Worm (Caenorhabditis elegans) whole organism, L3 larva: ENCODE measurements around the gene lin-38.

Experiments used
- R02D3.7 ChIP-seq: fragments of 150-350 bp; optimal IDR thresholded peaks from 2 replicates; lab custom pipeline; 2014; ENCODE audit warnings: missing biosample characterization, missing genetic modification characterization
- ZK546.5 ChIP-seq: sonication (generic microtip); optimal IDR thresholded peaks from 2 replicates; lab custom pipeline; 2017; ENCODE audit warnings: missing biosample characterization, missing genetic modification characterization
- aly-2 ChIP-seq: fragments of 150-350 bp; optimal IDR thresholded peaks from 2 replicates; lab custom pipeline; 2014; ENCODE audit warnings: missing biosample characterization, missing genetic modification characterization
- ama-1 ChIP-seq: fragments of 150-350 bp; optimal IDR thresholded peaks from 2 replicates; lab custom pipeline; 2018
- ceh-16 ChIP-seq: sonication (generic microtip); optimal IDR thresholded peaks from 2 replicates; lab custom pipeline; 2017; ENCODE audit warnings: missing biosample characterization, missing genetic modification characterization
- ceh-28 ChIP-seq: fragments of 150-350 bp; optimal IDR thresholded peaks from 2 replicates; lab custom pipeline; 2014; ENCODE audit warnings: missing biosample characterization, missing genetic modification reagents, missing genetic modification characterization
- ceh-82 ChIP-seq: fragments of 150-350 bp; optimal IDR thresholded peaks from 2 replicates; lab custom pipeline; 2014; ENCODE audit warnings: missing biosample characterization, missing genetic modification characterization
- daf-12 ChIP-seq: fragments of 150-350 bp; optimal IDR thresholded peaks from 2 replicates; lab custom pipeline; 2014; ENCODE audit warnings: missing biosample characterization, missing genetic modification reagents, missing genetic modification characterization
- egl-27 ChIP-seq: sonication (generic microtip); optimal IDR thresholded peaks from 4 replicates; lab custom pipeline; 2017; ENCODE audit warnings: missing biosample characterization, missing genetic modification reagents, missing genetic modification characterization
- egl-5 ChIP-seq: fragments of 150-350 bp; optimal IDR thresholded peaks from 2 replicates; lab custom pipeline; 2017; ENCODE audit warnings: missing biosample characterization, missing genetic modification reagents, missing genetic modification characterization, inconsistent platforms
- elt-2 ChIP-seq: sonication (generic microtip); optimal IDR thresholded peaks from 2 replicates; lab custom pipeline; 2016; ENCODE audit warnings: missing genetic modification reagents, mild to moderate bottlenecking, missing genetic modification characterization, missing compliant biosample characterization
- fkh-2 ChIP-seq: fragments of 150-350 bp; optimal IDR thresholded peaks from 2 replicates; lab custom pipeline; 2014; ENCODE audit warnings: missing biosample characterization, missing genetic modification reagents, missing genetic modification characterization
- hmg-11 ChIP-seq: sonication (generic microtip); optimal IDR thresholded peaks from 2 replicates; lab custom pipeline; 2016; ENCODE audit warnings: missing genetic modification characterization, missing compliant biosample characterization
- jun-1 ChIP-seq: fragments of 150-350 bp; optimal IDR thresholded peaks from 2 replicates; lab custom pipeline; 2014; ENCODE audit warnings: missing biosample characterization, missing genetic modification reagents, missing genetic modification characterization
- lin-15B ChIP-seq: fragments of 150-350 bp; optimal IDR thresholded peaks from 2 replicates; lab custom pipeline; 2014; ENCODE audit warnings: missing biosample characterization, missing genetic modification characterization
- lin-39 ChIP-seq: fragments of 150-350 bp; optimal IDR thresholded peaks from 2 replicates; lab custom pipeline; 2018; ENCODE audit warnings: missing biosample characterization, missing genetic modification reagents, missing genetic modification characterization
- lsy-12 ChIP-seq: sonication (generic microtip); optimal IDR thresholded peaks from 2 replicates; lab custom pipeline; 2016; ENCODE audit warnings: mild to moderate bottlenecking, missing genetic modification characterization, missing compliant biosample characterization
- mml-1 ChIP-seq: fragments of 150-350 bp; sonication (generic microtip); optimal IDR thresholded peaks from 3 replicates; lab custom pipeline; 2014; ENCODE audit warnings: missing biosample characterization, missing genetic modification characterization
- nhr-11 ChIP-seq: fragments of 150-350 bp; optimal IDR thresholded peaks from 2 replicates; lab custom pipeline; 2014; ENCODE audit warnings: missing biosample characterization, missing genetic modification characterization
- nhr-12 ChIP-seq: fragments of 150-350 bp; optimal IDR thresholded peaks from 2 replicates; lab custom pipeline; 2014; ENCODE audit warnings: missing biosample characterization, missing genetic modification characterization
- nhr-23 ChIP-seq: fragments of 150-350 bp; optimal IDR thresholded peaks from 2 replicates; lab custom pipeline; 2014; ENCODE audit warnings: missing biosample characterization, missing genetic modification reagents, missing genetic modification characterization
- nhr-25 ChIP-seq: sonication (generic microtip); optimal IDR thresholded peaks from 2 replicates; lab custom pipeline; 2017; ENCODE audit warnings: missing biosample characterization, missing genetic modification characterization
- nhr-43 ChIP-seq: sonication (generic microtip); optimal IDR thresholded peaks from 2 replicates; lab custom pipeline; 2016; ENCODE audit warnings: mild to moderate bottlenecking, missing genetic modification characterization, missing compliant biosample characterization; ENCODE audit not compliant: poor library complexity, severe bottlenecking
- nhr-67 ChIP-seq: fragments of 150-350 bp; optimal IDR thresholded peaks from 2 replicates; lab custom pipeline; 2014; ENCODE audit warnings: missing biosample characterization, missing genetic modification characterization
- nhr-76 ChIP-seq: fragments of 150-350 bp; sonication (generic microtip); optimal IDR thresholded peaks from 5 replicates; lab custom pipeline; 2014; ENCODE audit warnings: missing biosample characterization, missing genetic modification characterization
- nhr-77 ChIP-seq: fragments of 150-350 bp; optimal IDR thresholded peaks from 2 replicates; lab custom pipeline; 2014; ENCODE audit warnings: missing biosample characterization, missing genetic modification characterization
- pha-4 ChIP-seq: fragments of 150-350 bp; optimal IDR thresholded peaks from 2 replicates; lab custom pipeline; 2014; ENCODE audit warnings: missing biosample characterization, missing genetic modification reagents, missing genetic modification characterization
- pqm-1 ChIP-seq: fragments of 150-350 bp; optimal IDR thresholded peaks from 2 replicates; lab custom pipeline; 2017; ENCODE audit warnings: missing biosample characterization, missing genetic modification characterization, inconsistent platforms
- skn-1 ChIP-seq: fragments of 150-350 bp; optimal IDR thresholded peaks from 2 replicates; lab custom pipeline; 2014; ENCODE audit warnings: missing biosample characterization, missing genetic modification characterization
- snpc-4 ChIP-seq: fragments of 150-350 bp; optimal IDR thresholded peaks from 2 replicates; lab custom pipeline; 2014; ENCODE audit warnings: missing biosample characterization, missing genetic modification characterization
- unc-39 ChIP-seq: sonication (generic microtip); optimal IDR thresholded peaks from 4 replicates; lab custom pipeline; 2017; ENCODE audit warnings: missing biosample characterization, missing genetic modification characterization
- unc-62 ChIP-seq: fragments of 150-350 bp; sonication (generic microtip); optimal IDR thresholded peaks from 4 replicates; lab custom pipeline; 2014; ENCODE audit warnings: missing biosample characterization, missing genetic modification reagents, missing genetic modification characterization
- zag-1 ChIP-seq: fragments of 150-350 bp; optimal IDR thresholded peaks from 2 replicates; lab custom pipeline; 2014; ENCODE audit warnings: missing biosample characterization, missing genetic modification characterization
- ztf-11 ChIP-seq: fragments of 150-350 bp; optimal IDR thresholded peaks from 2 replicates; lab custom pipeline; 2014; ENCODE audit warnings: missing biosample characterization, missing genetic modification characterization
- ztf-4 ChIP-seq: fragments of 150-350 bp; optimal IDR thresholded peaks from 2 replicates; lab custom pipeline; 2014; ENCODE audit warnings: missing biosample characterization, missing genetic modification characterization

lin-38 gene

ce11 chrII:13614516-13614915 lies 38.8 kb downstream of the lin-38 start:
- TF ChIP-seq R02D3.7 (tag; lab: Kevin White, UChicago) (no peak), pha-4 (tag; lab: Kevin White, UChicago) (peak; percentile 72)

- TF ChIP-seq snpc-4 (tag; lab: Kevin White, UChicago) (no peak), daf-12 (tag; lab: Kevin White, UChicago) (no peak), lin-39 (tag; lab: Kevin White, UChicago) (no peak), lsy-12 (tag; lab: Kevin White, UChicago) (no peak), nhr-76 (tag; lab: Kevin White, UChicago) (no peak), aly-2 (no peak), pha-4 (tag; lab: Kevin White, UChicago) (no peak), zag-1 (tag; lab: Kevin White, UChicago) (no peak), unc-39 (tag; lab: Kevin White, UChicago) (no peak), jun-1 (no peak), ceh-16 (tag; lab: Kevin White, UChicago) (no peak), egl-27 (tag; lab: Kevin White, UChicago) (no peak), nhr-25 (tag; lab: Kevin White, UChicago) (no peak), pqm-1 (tag; lab: Kevin White, UChicago) (no peak)
Observed at ce11 chrII:13616000-13616399, 40.3 kb downstream of the lin-38 start, which contains the start of gene gst-14. Gene gst-14, minus strand, starts transcription at chrII:13616100.

ce11 chrII:13617808-13618207 lies 42.1 kb downstream of the lin-38 start, which contains the start of gene gst-12:
Gene gst-12, minus strand, starts transcription at chrII:13618061.
- TF ChIP-seq snpc-4 (tag; lab: Kevin White, UChicago) (no peak), nhr-43 (tag; lab: Kevin White, UChicago) (peak; percentile 51), ceh-16 (tag; lab: Kevin White, UChicago) (no peak), lin-39 (tag; lab: Kevin White, UChicago) (no peak), nhr-25 (tag; lab: Kevin White, UChicago) (peak; percentile 29), nhr-77 (tag; lab: Kevin White, UChicago) (no peak), R02D3.7 (tag; lab: Kevin White, UChicago) (no peak), lin-15B (tag; lab: Kevin White, UChicago) (no peak), ztf-4 (no peak), unc-62 (GFP tag; lab: Kevin White, UChicago) (no peak), nhr-11 (tag; lab: Kevin White, UChicago) (no peak), ama-1 (lab: Kevin White, UChicago) (no peak), hmg-11 (tag; lab: Kevin White, UChicago) (no peak), nhr-23 (tag; lab: Kevin White, UChicago) (peak; percentile 60), fkh-2 (tag; lab: Kevin White, UChicago) (no peak)

- TF ChIP-seq skn-1 (tag; lab: Kevin White, UChicago) (peak; percentile 93), elt-2 (tag; lab: Kevin White, UChicago) (no peak)
Observed at ce11 chrII:13624330-13624729, 48.6 kb downstream of the lin-38 start, which contains the start of gene gst-16. Gene gst-16, minus strand, starts transcription at chrII:13624440.

ce11 chrII:13627001-13627400 lies 51.3 kb downstream of the lin-38 start, which contains the start of gene gst-19:
Gene gst-19, minus strand, starts transcription at chrII:13627145.
- TF ChIP-seq snpc-4 (tag; lab: Kevin White, UChicago): no peak
- TF ChIP-seq ama-1 (lab: Kevin White, UChicago): no peak
- no peak for TF ChIP-seq R02D3.7 (tag; lab: Kevin White, UChicago)
- TF ChIP-seq pha-4 (tag; lab: Kevin White, UChicago): peak; percentile 19
- no peak for TF ChIP-seq nhr-12 (tag; lab: Kevin White, UChicago)

ce11 chrII:13630690-13631089 lies 55.0 kb downstream of the lin-38 start, which contains the start of the genes gst-17 and gst-18:
Gene gst-17, minus strand, starts transcription at chrII:13630790.
Gene gst-18, minus strand, starts transcription at chrII:13630887.
- TF ChIP-seq nhr-67 (tag; lab: Kevin White, UChicago) (no peak), unc-62 (GFP tag; lab: Kevin White, UChicago) (no peak), nhr-25 (tag; lab: Kevin White, UChicago) (no peak), egl-27 (tag; lab: Kevin White, UChicago) (no peak), ztf-11 (tag; lab: Kevin White, UChicago) (no peak), nhr-12 (tag; lab: Kevin White, UChicago) (no peak), ceh-82 (tag; lab: Kevin White, UChicago) (no peak), hmg-11 (tag; lab: Kevin White, UChicago) (no peak), ZK546.5 (no peak), mml-1 (no peak), egl-5 (tag; lab: Kevin White, UChicago) (no peak), ztf-4 (no peak), ceh-28 (tag; lab: Kevin White, UChicago) (no peak), snpc-4 (tag; lab: Kevin White, UChicago) (no peak), pqm-1 (tag; lab: Kevin White, UChicago) (no peak), skn-1 (tag; lab: Kevin White, UChicago) (no peak), ama-1 (lab: Kevin White, UChicago) (no peak)
- TF ChIP-seq, all 47 proteins: peak for 0
